Fruit fly (Drosophila melanogaster) whole organism, prepupa: ENCODE results near the gene CG13359.

ENCODE experiments used
- Blimp-1 ChIP-seq: fragments of 200-800 bp; sonication (Bioruptor generic); optimal IDR thresholded peaks from 3 replicates; lab custom pipeline; 2017; ENCODE audit warnings: missing biosample characterization, missing genetic modification characterization, mild to moderate bottlenecking, moderate library complexity, missing genetic modification reagents
- CG10631 ChIP-seq: fragments of 200-800 bp; sonication (Bioruptor generic); optimal IDR thresholded peaks from 2 replicates; lab custom pipeline; 2016; ENCODE audit warnings: missing biosample characterization, missing genetic modification characterization
- CG10669 ChIP-seq: fragments of 200-800 bp; sonication (Bioruptor generic); optimal IDR thresholded peaks from 3 replicates; lab custom pipeline; 2018; ENCODE audit warnings: missing biosample characterization, mild to moderate bottlenecking, missing genetic modification characterization, moderate library complexity
- CG11294 ChIP-seq: fragments of 200-800 bp; sonication (Bioruptor generic); IDR thresholded peaks from 2 replicates; pipeline ENCODE4 v1.3.6; 2022; ENCODE audit warnings: missing biosample characterization, missing genetic modification characterization
- CG11762 ChIP-seq: fragments of 200-800 bp; sonication (Bioruptor generic); optimal IDR thresholded peaks from 3 replicates; lab custom pipeline; 2016; ENCODE audit warnings: missing biosample characterization, missing genetic modification characterization; ENCODE audit not compliant: insufficient read depth
- CG11902 ChIP-seq: fragments of 200-800 bp; sonication (Bioruptor generic); optimal IDR thresholded peaks from 3 replicates; lab custom pipeline; 2016; ENCODE audit warnings: missing biosample characterization, missing genetic modification characterization
- CG16779 ChIP-seq: fragments of 200-800 bp; sonication (Bioruptor generic); optimal IDR thresholded peaks from 3 replicates; lab custom pipeline; 2017; ENCODE audit warnings: missing biosample characterization, mild to moderate bottlenecking, missing genetic modification characterization
- CG3032 ChIP-seq: fragments of 200-800 bp; optimal IDR thresholded peaks from 2 replicates; lab custom pipeline; 2019; ENCODE audit warnings: missing biosample characterization, mild to moderate bottlenecking, missing genetic modification characterization, moderate library complexity
- CG31627 ChIP-seq: fragments of 200-800 bp; sonication (Bioruptor generic); optimal IDR thresholded peaks from 3 replicates; lab custom pipeline; 2016; ENCODE audit warnings: missing biosample characterization, missing genetic modification characterization
- CG32006 ChIP-seq: fragments of 200-800 bp; sonication (Bioruptor generic); optimal IDR thresholded peaks from 3 replicates; lab custom pipeline; 2017; ENCODE audit warnings: missing biosample characterization, mild to moderate bottlenecking, missing genetic modification characterization
- CG34406 ChIP-seq: fragments of 200-800 bp; sonication (Bioruptor generic); optimal IDR thresholded peaks from 3 replicates; lab custom pipeline; 2016; ENCODE audit warnings: missing biosample characterization, missing genetic modification characterization
- CG3919 ChIP-seq: fragments of 200-800 bp; sonication (Bioruptor generic); optimal IDR thresholded peaks from 3 replicates; lab custom pipeline; 2016; ENCODE audit warnings: missing biosample characterization, missing genetic modification characterization
- CG4318 ChIP-seq: fragments of 200-800 bp; sonication (Bioruptor generic); optimal IDR thresholded peaks from 3 replicates; lab custom pipeline; 2017; ENCODE audit warnings: missing biosample characterization, mild to moderate bottlenecking, missing genetic modification characterization
- CG6163 ChIP-seq: fragments of 200-800 bp; sonication (Bioruptor generic); IDR thresholded peaks from 3 replicates; pipeline ENCODE4 v1.3.6; 2022; ENCODE audit warnings: missing biosample characterization, missing genetic modification characterization
- CG6276 ChIP-seq: fragments of 200-800 bp; sonication (Bioruptor generic); optimal IDR thresholded peaks from 2 replicates; lab custom pipeline; 2017; ENCODE audit warnings: missing biosample characterization, mild to moderate bottlenecking, missing genetic modification characterization
- CG6792 ChIP-seq: fragments of 200-800 bp; sonication (Bioruptor generic); optimal IDR thresholded peaks from 3 replicates; lab custom pipeline; 2016; ENCODE audit warnings: missing biosample characterization, missing genetic modification characterization
- CG6808 ChIP-seq: fragments of 200-800 bp; sonication (Bioruptor generic); optimal IDR thresholded peaks from 3 replicates; lab custom pipeline; 2017; ENCODE audit warnings: missing biosample characterization, missing genetic modification characterization, mild to moderate bottlenecking, moderate library complexity, missing genetic modification reagents
- CG6854 ChIP-seq: fragments of 200-800 bp; sonication (Bioruptor generic); optimal IDR thresholded peaks from 2 replicates; lab custom pipeline; 2017; ENCODE audit warnings: missing biosample characterization, mild to moderate bottlenecking, missing genetic modification characterization
- CG7368 ChIP-seq: fragments of 200-800 bp; sonication (Bioruptor generic); optimal IDR thresholded peaks from 3 replicates; lab custom pipeline; 2016; ENCODE audit warnings: missing biosample characterization, missing genetic modification characterization
- CG8319 ChIP-seq: fragments of 200-800 bp; sonication (Bioruptor generic); optimal IDR thresholded peaks from 3 replicates; lab custom pipeline; 2016; ENCODE audit warnings: missing biosample characterization, missing genetic modification characterization
- CG8632 ChIP-seq: fragments of 200-800 bp; sonication (Bioruptor generic); optimal IDR thresholded peaks from 3 replicates; lab custom pipeline; 2016; ENCODE audit warnings: missing biosample characterization, missing genetic modification characterization
- Eip75B ChIP-seq: fragments of 200-800 bp; sonication (Bioruptor generic); optimal IDR thresholded peaks from 3 replicates; lab custom pipeline; 2016; ENCODE audit warnings: missing biosample characterization, missing genetic modification characterization
- Eip78C ChIP-seq: fragments of 200-800 bp; sonication (Bioruptor generic); peaks from one replicate; lab custom pipeline; 2016; ENCODE audit warnings: missing biosample characterization, missing genetic modification characterization
- Eip93F ChIP-seq: fragments of 200-800 bp; sonication (Bioruptor generic); optimal IDR thresholded peaks from 2 replicates; lab custom pipeline; 2016; ENCODE audit warnings: missing biosample characterization, mild to moderate bottlenecking, missing genetic modification characterization
- Ets21C ChIP-seq: fragments of 200-800 bp; sonication (Bioruptor generic); optimal IDR thresholded peaks from 3 replicates; lab custom pipeline; 2016; ENCODE audit warnings: missing biosample characterization, missing genetic modification characterization
- Ets96B ChIP-seq: fragments of 200-800 bp; optimal IDR thresholded peaks from 2 replicates; lab custom pipeline; 2019; ENCODE audit warnings: missing biosample characterization, mild to moderate bottlenecking, missing genetic modification characterization, moderate library complexity
- Gug ChIP-seq: fragments of 200-800 bp; sonication (Bioruptor generic); IDR thresholded peaks from 2 replicates; pipeline ENCODE4 v1.3.6; 2022; ENCODE audit warnings: missing biosample characterization, missing genetic modification characterization
- Hr38 ChIP-seq: sonication (Bioruptor generic); optimal IDR thresholded peaks from 2 replicates; lab custom pipeline; 2016; ENCODE audit warnings: missing biosample characterization, missing genetic modification characterization
- Hr4 ChIP-seq: fragments of 200-800 bp; sonication (Bioruptor generic); optimal IDR thresholded peaks from 3 replicates; lab custom pipeline; 2016; ENCODE audit warnings: missing biosample characterization, missing genetic modification characterization
- Lpt ChIP-seq: fragments of 200-800 bp; sonication (Bioruptor generic); optimal IDR thresholded peaks from 3 replicates; lab custom pipeline; 2016; ENCODE audit warnings: missing biosample characterization, missing genetic modification characterization
- Met ChIP-seq: fragments of 200-800 bp; sonication (Bioruptor generic); optimal IDR thresholded peaks from 3 replicates; lab custom pipeline; 2016; ENCODE audit warnings: missing biosample characterization, missing genetic modification characterization
- Smox ChIP-seq: fragments of 200-800 bp; sonication (Bioruptor generic); optimal IDR thresholded peaks from 3 replicates; lab custom pipeline; 2016; ENCODE audit warnings: missing biosample characterization, missing genetic modification characterization
- Sox102F ChIP-seq: fragments of 200-800 bp; sonication (Bioruptor generic); optimal IDR thresholded peaks from 2 replicates; lab custom pipeline; 2016; ENCODE audit warnings: missing biosample characterization, mild to moderate bottlenecking, missing genetic modification characterization
- Sox14 ChIP-seq: fragments of 200-800 bp; sonication (Bioruptor generic); optimal IDR thresholded peaks from 3 replicates; lab custom pipeline; 2016; ENCODE audit warnings: missing biosample characterization, missing genetic modification characterization
- Sox15 ChIP-seq: fragments of 200-800 bp; sonication (Bioruptor generic); optimal IDR thresholded peaks from 3 replicates; lab custom pipeline; 2016; ENCODE audit warnings: missing biosample characterization, missing genetic modification characterization
- achi ChIP-seq: fragments of 200-800 bp; sonication (Bioruptor generic); optimal IDR thresholded peaks from 3 replicates; lab custom pipeline; 2016; ENCODE audit warnings: missing biosample characterization, missing genetic modification characterization
- acj6 ChIP-seq: fragments of 200-800 bp; sonication (Bioruptor generic); optimal IDR thresholded peaks from 3 replicates; lab custom pipeline; 2016; ENCODE audit warnings: missing biosample characterization, missing genetic modification characterization
- dac ChIP-seq: fragments of 200-800 bp; sonication (Bioruptor generic); optimal IDR thresholded peaks from 2 replicates; lab custom pipeline; 2017; ENCODE audit warnings: missing biosample characterization, mild to moderate bottlenecking, missing genetic modification characterization
- dsx ChIP-seq: fragments of 200-800 bp; optimal IDR thresholded peaks from 3 replicates; lab custom pipeline; 2019; ENCODE audit warnings: missing biosample characterization, mild to moderate bottlenecking, missing genetic modification characterization, moderate library complexity; ENCODE audit not compliant: poor library complexity, severe bottlenecking
- eg ChIP-seq: fragments of 200-800 bp; sonication (Bioruptor generic); IDR thresholded peaks from 3 replicates; pipeline ENCODE4 v1.3.6; 2022; ENCODE audit warnings: missing biosample characterization, missing genetic modification characterization
- esn ChIP-seq: fragments of 200-800 bp; sonication (Bioruptor generic); optimal IDR thresholded peaks from 2 replicates; lab custom pipeline; 2016; ENCODE audit warnings: missing biosample characterization, mild to moderate bottlenecking, missing genetic modification characterization, moderate library complexity
- fd59A ChIP-seq: fragments of 200-800 bp; sonication (Bioruptor generic); optimal IDR thresholded peaks from 2 replicates; lab custom pipeline; 2017; ENCODE audit warnings: missing biosample characterization, mild to moderate bottlenecking, missing genetic modification characterization, missing genetic modification reagents
- fd85E ChIP-seq: fragments of 200-800 bp; sonication (Bioruptor generic); optimal IDR thresholded peaks from 3 replicates; lab custom pipeline; 2016; ENCODE audit warnings: missing biosample characterization, missing genetic modification characterization
- fkh ChIP-seq: fragments of 200-800 bp; sonication (Bioruptor generic); optimal IDR thresholded peaks from 3 replicates; lab custom pipeline; 2017; ENCODE audit warnings: missing biosample characterization, mild to moderate bottlenecking, missing genetic modification characterization, moderate library complexity
- net ChIP-seq: fragments of 200-800 bp; sonication (Bioruptor generic); optimal IDR thresholded peaks from 3 replicates; lab custom pipeline; 2016; ENCODE audit warnings: missing biosample characterization, missing genetic modification characterization
- pdm3 ChIP-seq: fragments of 200-800 bp; sonication (Bioruptor generic); optimal IDR thresholded peaks from 3 replicates; lab custom pipeline; 2016; ENCODE audit warnings: missing biosample characterization, missing genetic modification characterization
- salr ChIP-seq, 2 experiments: fragments of 200-800 bp; sonication (Bioruptor generic); optimal IDR thresholded peaks; 3 replicates each; lab custom pipeline; 2016 to 2018; ENCODE audit warnings: missing biosample characterization in 2 of 2, missing genetic modification characterization in 2 of 2, mild to moderate bottlenecking in 1 of 2
- spab ChIP-seq: fragments of 200-800 bp; sonication (Bioruptor generic); optimal IDR thresholded peaks from 2 replicates; lab custom pipeline; 2017; ENCODE audit warnings: missing biosample characterization, mild to moderate bottlenecking, missing genetic modification characterization, missing genetic modification reagents
- ss ChIP-seq, 2 experiments: fragments of 200-800 bp; sonication (Bioruptor generic); optimal IDR thresholded peaks; 2 replicates in 1 of 2; 3 replicates in 1 of 2; lab custom pipeline; 2017 to 2018; ENCODE audit warnings: mild to moderate bottlenecking in 2 of 2, missing biosample characterization in 2 of 2, missing genetic modification characterization in 2 of 2, moderate library complexity in 1 of 2
- svp ChIP-seq: fragments of 200-800 bp; sonication (Bioruptor generic); peaks from one replicate; lab custom pipeline; 2016; ENCODE audit warnings: missing biosample characterization, missing genetic modification characterization
- topi ChIP-seq: fragments of 200-800 bp; sonication (Bioruptor generic); optimal IDR thresholded peaks from 3 replicates; lab custom pipeline; 2016; ENCODE audit warnings: missing biosample characterization, missing genetic modification characterization
- vri ChIP-seq: fragments of 200-800 bp; sonication (Bioruptor generic); optimal IDR thresholded peaks from 3 replicates; lab custom pipeline; 2016; ENCODE audit warnings: missing biosample characterization, mild to moderate bottlenecking, missing genetic modification characterization

CG13359 gene

DNA sequence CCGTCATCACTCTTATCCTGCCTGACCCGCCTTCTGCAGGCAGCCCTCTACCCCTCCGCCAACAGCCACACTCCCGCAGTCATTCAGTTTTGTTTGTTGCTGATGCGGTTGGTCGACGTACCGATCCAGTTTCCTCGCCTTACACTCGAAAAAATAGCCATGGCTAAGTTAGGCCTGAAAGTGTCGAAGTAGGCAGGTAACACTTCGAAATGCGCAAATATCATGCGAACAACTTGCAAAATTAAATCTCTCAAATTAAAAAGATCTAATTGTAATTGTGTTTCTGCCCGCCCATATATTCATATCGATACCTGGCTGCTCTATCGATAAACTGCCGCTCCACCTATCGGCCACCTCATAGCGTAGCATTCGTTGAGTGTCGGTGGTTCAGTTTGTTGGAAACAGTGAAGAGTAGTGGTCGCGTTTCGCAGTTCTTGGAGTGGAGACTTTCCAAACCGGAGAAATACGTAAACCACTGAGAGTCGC lies 33.6 kb downstream of the CG13359 start, which contains the start of gene fz3:
Gene fz3 (plus strand): TSS at position 307 of the 486 bp plus-strand sequence.
- TF ChIP-seq svp, result peak; percentile 89
- peak in 1 of 2 experiments; percentile 58 for TF ChIP-seq salr (GFP tag; optimal IDR thresholded peaks at IDR 0.05; lab: Kevin White, UChicago)
- peak; percentile 24 for TF ChIP-seq CG16779
- TF ChIP-seq CG34406 (GFP tag; lab: Kevin White, UChicago), result peak; percentile 65
- peak; percentile 40 for TF ChIP-seq CG11762 (GFP tag; lab: Kevin White, UChicago)
- TF ChIP-seq Gug, result no peak
- peak; percentile 76 for TF ChIP-seq pdm3 (GFP tag; lab: Kevin White, UChicago)
- TF ChIP-seq fkh, result no peak
- TF ChIP-seq CG6808 (GFP tag; lab: Kevin White, UChicago), result peak; percentile 72
- TF ChIP-seq CG31627 (GFP tag; lab: Kevin White, UChicago), result peak; percentile 61
- peak; percentile 36 for TF ChIP-seq spab (GFP tag; lab: Kevin White, UChicago)
- TF ChIP-seq fd85E (GFP tag; lab: Kevin White, UChicago), result no peak
- TF ChIP-seq vri (GFP tag; lab: Kevin White, UChicago), result peak; percentile 76
- peak; percentile 64 for TF ChIP-seq CG32006 (GFP tag; lab: Kevin White, UChicago)
- peak; percentile 15 for TF ChIP-seq Blimp-1 (GFP tag; lab: Kevin White, UChicago)
- TF ChIP-seq dsx (GFP tag; lab: Kevin White, UChicago), result peak; percentile 73
- peak; percentile 82 for TF ChIP-seq Met (GFP tag; lab: Kevin White, UChicago)
- no peak for TF ChIP-seq CG11294 (GFP tag; lab: Robert Waterston, UW)
- peak; percentile 94 for TF ChIP-seq Eip78C (GFP tag; lab: Kevin White, UChicago)
- TF ChIP-seq acj6 (GFP tag; lab: Kevin White, UChicago), result peak; percentile 59
- TF ChIP-seq achi (GFP tag; lab: Kevin White, UChicago), result peak; percentile 64
- TF ChIP-seq Ets21C (GFP tag; lab: Kevin White, UChicago), result peak; percentile 65
- peak; percentile 66 for TF ChIP-seq CG3032 (tag; lab: Kevin White, UChicago)
- TF ChIP-seq CG6792 (GFP tag; lab: Kevin White, UChicago), result peak; percentile 66
- TF ChIP-seq dac (GFP tag; lab: Kevin White, UChicago), result peak; percentile 62
- TF ChIP-seq CG7368, result peak; percentile 62
- peak; percentile 63 for TF ChIP-seq CG8632 (GFP tag; lab: Kevin White, UChicago)
- TF ChIP-seq esn, result peak; percentile 82
- peak; percentile 58 for TF ChIP-seq CG6276
- peak; percentile 86 for TF ChIP-seq Sox102F (GFP tag; lab: Kevin White, UChicago)
- TF ChIP-seq Lpt, result peak; percentile 32
- peak; percentile 67 for TF ChIP-seq eg (GFP tag; lab: Robert Waterston, UW)
- TF ChIP-seq CG3919 (GFP tag; lab: Kevin White, UChicago), result peak; percentile 76
- TF ChIP-seq Ets96B, result peak; percentile 70
- peak; percentile 73 for TF ChIP-seq Smox
- peak; percentile 47 for TF ChIP-seq fd59A (GFP tag; lab: Kevin White, UChicago)
- peak; percentile 60 for TF ChIP-seq CG6854
- TF ChIP-seq Eip93F (GFP tag; lab: Kevin White, UChicago), result no peak
- peak; percentile 47 to 76 for TF ChIP-seq ss (GFP tag; optimal IDR thresholded peaks at IDR 0.05; lab: Kevin White, UChicago)
- peak; percentile 55 for TF ChIP-seq Hr4
- TF ChIP-seq CG8319 (GFP tag; lab: Kevin White, UChicago), result peak; percentile 31
- TF ChIP-seq CG10669 (GFP tag; lab: Kevin White, UChicago), result peak; percentile 73
- TF ChIP-seq Hr38 (GFP tag; lab: Kevin White, UChicago), result no peak
- peak; percentile 77 for TF ChIP-seq CG10631 (GFP tag; lab: Kevin White, UChicago)
- TF ChIP-seq CG11902, result peak; percentile 44
- TF ChIP-seq Sox15 (GFP tag; lab: Kevin White, UChicago), result no peak
- TF ChIP-seq CG4318 (GFP tag; lab: Kevin White, UChicago), result peak; percentile 28
- TF ChIP-seq topi (GFP tag; lab: Kevin White, UChicago), result peak; percentile 86
- TF ChIP-seq Sox14 (GFP tag; lab: Kevin White, UChicago), result peak; percentile 76
- TF ChIP-seq Eip75B (GFP tag; lab: Kevin White, UChicago), result peak; percentile 80
- TF ChIP-seq CG6163 (GFP tag; lab: Robert Waterston, UW), result peak; percentile 80
- TF ChIP-seq net (GFP tag; lab: Kevin White, UChicago), result peak; percentile 76
